Worm (Caenorhabditis elegans): ENCODE data around the gene nhr-235.

ce11 chrII:12628566-12628965 lies 11.9 kb upstream of the nhr-235 start, which contains the start of gene nspe-5:
- TF ChIP-seq arid-1 (GFP tag; conservative IDR thresholded peaks at IDR 0.05) (no peak), ceh-20 (GFP tag; IDR thresholded peaks at IDR 0.05) (no peak), nhr-11 (tag; optimal IDR thresholded peaks at IDR 0.05) (no peak), ceh-44 (GFP tag; IDR thresholded peaks at IDR 0.05) (no peak), lir-3 (tag; optimal IDR thresholded peaks at IDR 0.05) (no peak), zfp-3 (GFP tag; conservative IDR thresholded peaks at IDR 0.05) (no peak), unc-62 (GFP tag; optimal IDR thresholded peaks at IDR 0.05 in 1 of 2) (peak in 1 of 2 experiments; percentile 32), unc-62 (tag; optimal IDR thresholded peaks at IDR 0.05) (no peak), mep-1 (tag; optimal IDR thresholded peaks at IDR 0.05) (no peak), fos-1 (tag; optimal IDR thresholded peaks at IDR 0.05) (no peak), lin-29 (GFP tag; IDR thresholded peaks at IDR 0.05) (no peak), snpc-4 (tag; optimal IDR thresholded peaks at IDR 0.05) (no peak), zfp-2 (tag; optimal IDR thresholded peaks at IDR 0.05) (no peak)

All from whole organism, L4 larva.